Fruit fly (Drosophila melanogaster): ENCODE measurements around the gene RpS4.

The RpS4 gene

DNA sequence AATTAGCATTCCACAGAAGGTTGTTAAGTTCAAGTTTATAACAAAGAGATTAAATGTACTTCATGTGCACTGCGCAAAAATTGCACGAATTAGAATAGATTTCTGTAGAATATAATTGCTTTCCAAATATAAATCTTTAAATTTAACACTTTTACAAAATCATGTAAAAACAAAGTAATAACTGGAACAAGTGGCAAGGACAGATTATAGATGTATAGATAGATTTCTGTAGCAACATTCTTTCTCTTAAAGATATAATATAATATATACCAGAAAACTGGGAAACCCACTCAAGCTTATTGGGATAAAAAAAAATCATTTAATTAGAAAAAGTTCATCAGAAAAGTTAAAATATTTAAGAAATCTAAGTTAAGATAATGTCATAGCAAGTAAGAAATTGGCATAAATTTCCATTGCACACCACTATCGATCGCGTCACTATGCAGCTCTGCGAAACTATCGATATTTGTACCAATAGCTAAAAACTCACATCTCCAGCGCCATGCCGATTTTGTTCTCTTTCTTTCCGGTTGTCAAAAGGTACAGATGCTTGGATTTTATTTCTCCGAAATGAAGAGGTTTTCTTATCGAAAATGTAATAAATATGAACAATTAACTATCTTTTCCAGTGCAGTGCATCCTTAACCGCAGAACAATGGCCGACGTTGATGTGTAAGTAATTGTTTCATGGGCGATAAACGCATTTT, 18.5 kb upstream of the RpS4 start, which contains the start of gene RpS12 (continued):
- TF ChIP-seq dan (GFP tag; IDR thresholded peaks at IDR 0.05) (no peak), CG10267 (tag; optimal IDR thresholded peaks at IDR 0.05) (peak; percentile 72), salm (tag; optimal IDR thresholded peaks at IDR 0.05) (peak; percentile 53), Ets97D (GFP tag; optimal IDR thresholded peaks at IDR 0.05) (peak; percentile 99), CG12236 (GFP tag; optimal IDR thresholded peaks at IDR 0.05) (peak; percentile 64), knrl (GFP tag; IDR thresholded peaks at IDR 0.05; ENCODE audit: partially characterized antibody) (peak; percentile 80), CG12155 (GFP tag; optimal IDR thresholded peaks at IDR 0.05) (peak; percentile 30), CG17912 (GFP tag; optimal IDR thresholded peaks at IDR 0.05) (peak; percentile 82), gt (GFP tag; IDR thresholded peaks at IDR 0.05) (no peak), MESR4 (GFP tag; optimal IDR thresholded peaks at IDR 0.05) (peak; percentile 99), nom (GFP tag; optimal IDR thresholded peaks at IDR 0.05) (peak; percentile 78), Ptx1 (GFP tag; IDR thresholded peaks at IDR 0.05) (peak; percentile 62), CG12391 (tag; optimal IDR thresholded peaks at IDR 0.05) (peak; percentile 73), sr (GFP tag; IDR thresholded peaks at IDR 0.05) (peak; percentile 79), CG6791 (GFP tag; IDR thresholded peaks at IDR 0.05; ENCODE audit: partially characterized antibody) (peak; percentile 92), Tbp (GFP tag; optimal IDR thresholded peaks at IDR 0.05) (no peak), CG32532 (GFP tag; IDR thresholded peaks at IDR 0.05) (peak; percentile 82), tna (GFP tag; IDR thresholded peaks at IDR 0.05; ENCODE audit: partially characterized antibody) (peak; percentile 63), D19A (tag; optimal IDR thresholded peaks at IDR 0.05) (no peak), MBD-R2 (GFP tag; IDR thresholded peaks at IDR 0.05) (peak; percentile 43; the same call in 1 of the 2 replicates), stwl (tag; optimal IDR thresholded peaks at IDR 0.05) (peak; percentile 74), lmd (GFP tag; IDR thresholded peaks at IDR 0.05) (peak; percentile 59), CG10565 (GFP tag; optimal IDR thresholded peaks at IDR 0.05) (peak; percentile 1), sqz (GFP tag; optimal IDR thresholded peaks at IDR 0.05) (peak; percentile 62), repo (GFP tag; optimal IDR thresholded peaks at IDR 0.05) (peak; percentile 72), CG8478 (optimal IDR thresholded peaks at IDR 0.05) (no peak), CG4730 (GFP tag; IDR thresholded peaks at IDR 0.05) (peak; percentile 48), aop (GFP tag; IDR thresholded peaks at IDR 0.05) (0 out of 2 replicates have a peak, but pooled peaks have one; percentile 47), Fer3 (tag; optimal IDR thresholded peaks at IDR 0.05) (peak; percentile 84), CG6254 (GFP tag; optimal IDR thresholded peaks at IDR 0.05) (peak; percentile 42), gcm2 (GFP tag; optimal IDR thresholded peaks at IDR 0.05) (peak; percentile 83), CG30020 (tag; optimal IDR thresholded peaks at IDR 0.05) (peak; percentile 81), insv (GFP tag; optimal IDR thresholded peaks at IDR 0.05) (peak in 1 of 2 experiments; percentile 62), CG17568 (GFP tag; optimal IDR thresholded peaks at IDR 0.05) (peak; percentile 89), en (GFP tag; optimal IDR thresholded peaks at IDR 0.05) (peak; percentile 73), bsh (GFP tag; optimal IDR thresholded peaks at IDR 0.05) (peak; percentile 43 to 54), CG2678 (tag; optimal IDR thresholded peaks at IDR 0.05) (peak; percentile 60), CG11723 (GFP tag; optimal IDR thresholded peaks at IDR 0.05) (peak; percentile 71), CG15269 (tag; optimal IDR thresholded peaks at IDR 0.05) (peak; percentile 64), pzg (GFP tag; optimal IDR thresholded peaks at IDR 0.05) (peak; percentile 81), vfl (GFP tag; optimal IDR thresholded peaks at IDR 0.05) (peak; percentile 71), br (optimal IDR thresholded peaks at IDR 0.05) (no peak), CG33557 (GFP tag; optimal IDR thresholded peaks at IDR 0.05) (peak; percentile 34), dmrt99B (tag; optimal IDR thresholded peaks at IDR 0.05) (peak; percentile 54), CG6654 (GFP tag; optimal IDR thresholded peaks at IDR 0.05) (peak; percentile 33), eyg (GFP tag; optimal IDR thresholded peaks at IDR 0.05) (peak; percentile 71), HHEX (GFP tag; optimal IDR thresholded peaks at IDR 0.05) (peak; percentile 85), ham (GFP tag; IDR thresholded peaks at IDR 0.05) (peak; percentile 17; the same call in 1 of the 2 replicates), Kr (GFP tag; optimal IDR thresholded peaks at IDR 0.05) (peak; percentile 34)
